Worm (Caenorhabditis elegans): ENCODE data around the gene F59B10.6.

- TF ChIP-seq aly-2 (tag; optimal IDR thresholded peaks at IDR 0.05) (no peak), snpc-4 (tag; optimal IDR thresholded peaks at IDR 0.05) (no peak), R02D3.7 (tag; optimal IDR thresholded peaks at IDR 0.05) (no peak)
Measured at ce11 chrII:10530907-10531306, 6.6 kb upstream of the F59B10.6 start.

All from whole organism, L4 larva.